Fruit fly (Drosophila melanogaster) whole organism, larva: ENCODE data around the gene Alh.

Experiments used
- noc ChIP-seq: fragments of 200-800 bp; sonication (Bioruptor generic); optimal IDR thresholded peaks from 3 replicates; lab custom pipeline; 2019; ENCODE audit warnings: missing biosample characterization, mild to moderate bottlenecking, missing genetic modification characterization, moderate library complexity

Gene Alh

DNA sequence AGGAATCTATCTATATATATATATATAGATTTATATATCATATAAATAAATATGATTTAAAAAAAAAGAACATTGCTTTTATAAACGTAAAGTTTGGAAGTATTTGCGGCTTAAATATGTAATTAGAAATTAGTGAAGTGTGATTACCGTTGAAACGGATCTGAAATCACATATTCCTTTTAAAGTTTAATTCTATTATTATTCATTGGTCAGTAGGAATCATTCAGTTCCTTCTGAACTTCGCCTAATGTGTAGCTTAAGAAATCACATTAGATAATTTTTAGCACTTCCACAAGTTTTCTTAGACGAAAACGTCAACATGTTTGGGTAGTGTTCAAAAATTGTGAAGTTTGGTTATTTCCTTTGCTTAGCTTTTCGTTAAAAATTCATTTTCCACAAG is 63.5 kb downstream of the Alh start, which contains the start of gene djl:
Gene djl, plus strand, starts transcription at position 301 of the 400 bp plus-strand sequence.
- TF ChIP-seq noc: no peak

DNA sequence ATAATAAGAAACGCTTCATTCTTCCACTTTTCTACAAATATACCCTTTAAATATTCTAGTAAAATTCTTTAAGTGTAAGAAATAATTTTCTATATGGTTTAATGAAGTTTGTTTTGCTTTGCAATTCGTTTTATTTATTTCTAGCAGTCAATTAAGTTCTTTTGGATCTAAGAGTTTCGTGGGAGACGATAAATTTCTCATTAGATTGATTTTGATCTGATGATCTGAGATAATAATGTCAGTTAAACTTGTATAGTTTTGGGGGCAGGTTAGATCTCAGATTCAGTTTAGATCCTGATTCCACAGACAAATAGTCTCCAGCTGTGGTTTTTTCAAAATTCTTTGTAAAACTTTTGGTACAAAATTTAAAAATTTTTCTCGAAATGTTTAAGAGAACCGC is 65.0 kb downstream of the Alh start, which contains the start of gene dj:
Gene dj, plus strand, starts transcription at position 301 of the 400 bp plus-strand sequence.
- no peak for TF ChIP-seq noc

DNA sequence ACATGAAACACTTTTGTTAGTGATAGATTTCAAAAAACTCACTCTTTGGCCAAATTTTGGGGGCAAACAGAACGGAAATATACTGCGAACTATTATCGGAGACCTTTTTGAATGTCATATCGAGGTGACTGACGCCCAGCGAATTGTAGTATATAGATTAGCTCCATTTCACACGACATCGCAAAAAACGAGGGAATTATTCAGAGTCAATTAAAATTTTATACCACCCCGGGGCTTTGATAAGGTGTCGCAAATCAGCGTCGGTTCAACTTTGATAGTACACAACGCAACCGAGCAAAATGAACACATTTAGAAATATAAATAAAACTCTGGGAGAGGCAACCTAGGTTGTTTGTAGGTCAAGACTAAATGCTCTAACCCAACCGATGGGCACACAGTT is 66.0 kb downstream of the Alh start:
- peak; percentile 63 for TF ChIP-seq noc

DNA sequence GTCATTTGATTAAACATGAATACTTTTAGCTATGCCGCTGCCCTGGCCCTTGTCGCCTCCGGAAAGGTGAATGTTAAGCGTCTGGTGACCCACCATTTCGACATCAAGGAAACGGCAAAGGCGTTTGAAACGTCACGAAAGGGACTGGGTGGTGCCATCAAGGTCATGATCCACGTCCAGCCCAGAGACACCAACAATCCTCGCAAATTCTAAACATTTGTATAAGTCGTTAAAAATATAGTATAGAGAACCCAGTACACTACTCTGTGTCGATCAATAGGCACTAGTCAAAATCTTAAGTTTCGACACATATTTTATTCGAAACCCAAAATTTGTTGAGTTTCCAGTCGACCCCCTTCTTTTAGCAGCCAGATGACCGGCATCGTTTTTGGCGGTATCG is 69.7 kb downstream of the Alh start, which contains the start of gene CG1979:
Gene CG1979, plus strand, starts transcription at position 301 of the 400 bp plus-strand sequence.
- no peak for TF ChIP-seq noc

DNA sequence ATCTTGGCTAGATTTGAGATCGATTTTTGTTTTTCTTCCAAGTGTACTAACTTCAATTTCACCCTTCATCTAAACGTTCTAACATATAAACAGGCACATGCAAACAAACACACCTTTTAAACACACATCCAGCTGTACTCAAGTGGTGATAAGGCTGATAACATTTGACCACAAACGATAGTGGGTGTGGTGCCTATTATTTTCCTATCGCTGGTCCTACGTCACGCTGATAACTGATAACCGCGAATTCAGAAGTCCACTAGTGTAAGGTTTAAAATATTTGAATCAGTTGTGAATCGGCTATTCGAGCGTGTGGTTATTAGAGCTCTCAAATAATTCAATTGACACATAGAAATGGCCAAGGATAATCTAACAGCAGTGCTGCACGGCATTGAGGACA is 71.7 kb downstream of the Alh start, which contains the start of gene Sodh1:
Gene Sodh1, plus strand, starts transcription at position 94 of the 400 bp plus-strand sequence.
- peak; percentile 54 for TF ChIP-seq noc
